Worm (Caenorhabditis elegans) whole organism, L1 larva: ENCODE data around the gene M03C11.9.

Source experiments
- C04F5.9 ChIP-seq: sonication (generic microtip); optimal IDR thresholded peaks from 2 replicates; lab custom pipeline; 2016; ENCODE audit warnings: missing genetic modification characterization, missing compliant biosample characterization
- blmp-1 ChIP-seq: fragments of 150-350 bp; optimal IDR thresholded peaks from 2 replicates; lab custom pipeline; 2014; ENCODE audit warnings: missing biosample characterization, missing genetic modification characterization
- lin-13 ChIP-seq: fragments of 150-350 bp; optimal IDR thresholded peaks from 2 replicates; lab custom pipeline; 2014; ENCODE audit warnings: missing biosample characterization, missing genetic modification reagents, missing genetic modification characterization
- lin-39 ChIP-seq: fragments of 150-350 bp; optimal IDR thresholded peaks from 2 replicates; lab custom pipeline; 2014; ENCODE audit warnings: missing biosample characterization, missing genetic modification reagents, missing genetic modification characterization
- nhr-12 ChIP-seq: sonication (generic microtip); optimal IDR thresholded peaks from 2 replicates; lab custom pipeline; 2017; ENCODE audit warnings: missing biosample characterization, missing genetic modification characterization
- nhr-237 ChIP-seq: fragments of 150-350 bp; optimal IDR thresholded peaks from 2 replicates; lab custom pipeline; 2014; ENCODE audit warnings: missing biosample characterization, missing genetic modification characterization

- no peak for TF ChIP-seq C04F5.9
- no peak for TF ChIP-seq nhr-12
- no peak for TF ChIP-seq nhr-237 (tag; lab: Kevin White, UChicago)
- no peak for TF ChIP-seq blmp-1 (tag; lab: Kevin White, UChicago)
- TF ChIP-seq lin-13 (GFP tag; lab: Kevin White, UChicago): peak; percentile 2
- no peak for TF ChIP-seq lin-39 (tag; lab: Kevin White, UChicago)
These were observed 40.6 kb upstream of the M03C11.9 start for ce11 chrIII:10432104-10432503.
